Fruit fly (Drosophila melanogaster) whole organism, adult: ENCODE results near the gene pall.

Experiments
- CG12768 ChIP-seq: fragments of 200-800 bp; sonication (Bioruptor generic); optimal IDR thresholded peaks from 2 replicates; lab custom pipeline; 2017; ENCODE audit warnings: missing biosample characterization, missing genetic modification characterization, mild to moderate bottlenecking, moderate library complexity, missing genetic modification reagents
- CG14711 ChIP-seq: fragments of 200-800 bp; sonication (Bioruptor generic); optimal IDR thresholded peaks from 2 replicates; lab custom pipeline; 2018; ENCODE audit warnings: missing biosample characterization, mild to moderate bottlenecking, missing genetic modification characterization, moderate library complexity
- CG7045 ChIP-seq: fragments of 200-800 bp; sonication (Bioruptor generic); optimal IDR thresholded peaks from 2 replicates; lab custom pipeline; 2017; ENCODE audit warnings: missing biosample characterization, mild to moderate bottlenecking, missing genetic modification characterization
- Clk ChIP-seq: fragments of 200-800 bp; sonication (Bioruptor generic); optimal IDR thresholded peaks from 2 replicates; lab custom pipeline; 2017; ENCODE audit warnings: missing biosample characterization, missing genetic modification characterization
- pad ChIP-seq: fragments of 200-800 bp; sonication (Bioruptor generic); optimal IDR thresholded peaks from 3 replicates; lab custom pipeline; 2017; ENCODE audit warnings: missing biosample characterization, missing genetic modification characterization, mild to moderate bottlenecking, moderate library complexity, missing genetic modification reagents

DNA sequence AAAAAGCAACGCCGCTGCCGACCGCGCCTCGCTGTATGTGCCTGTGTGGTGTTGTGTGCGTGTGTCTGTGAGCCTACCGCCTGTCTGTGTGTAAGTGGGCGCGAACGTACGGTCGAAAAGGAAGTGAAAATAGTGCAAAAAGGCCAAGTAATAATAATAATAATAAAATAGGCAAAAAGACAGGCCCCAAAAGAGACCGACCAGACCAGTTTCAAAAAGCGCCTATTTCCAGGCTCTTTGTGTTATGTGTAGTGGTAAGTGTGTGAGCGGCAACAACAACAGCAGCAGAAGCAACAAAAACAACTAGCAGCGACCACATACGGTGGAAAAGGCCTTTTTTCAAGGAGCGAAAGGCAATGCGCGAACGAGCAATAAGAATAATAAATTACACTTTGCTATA lies 24.8 kb downstream of the pall start:
- no peak for TF ChIP-seq pad (GFP tag; lab: Kevin White, UChicago)
- no peak for TF ChIP-seq CG14711 (tag; lab: Kevin White, UChicago)
- no peak for TF ChIP-seq CG7045 (GFP tag; lab: Kevin White, UChicago)
- no peak for TF ChIP-seq CG12768
- no peak for TF ChIP-seq Clk
